Fruit fly (Drosophila melanogaster) whole organism, embryonic: ENCODE measurements around the gene witty.

Source experiments
- BEAF-32 ChIP-seq: fragments of 200-800 bp; sonication (Bioruptor generic); optimal IDR thresholded peaks from 3 replicates; lab custom pipeline; 2017; ENCODE audit warnings: missing biosample characterization, missing genetic modification characterization, mild to moderate bottlenecking, moderate library complexity, missing genetic modification reagents
- CG1024 ChIP-seq: fragments of 200-800 bp; sonication (Bioruptor generic); IDR thresholded peaks from 2 replicates; pipeline ENCODE4 v1.3.6; 2022; ENCODE audit warnings: missing biosample characterization, missing genetic modification characterization
- CG10267 ChIP-seq: fragments of 200-800 bp; sonication (Bioruptor generic); optimal IDR thresholded peaks from 2 replicates; lab custom pipeline; 2018; ENCODE audit warnings: missing biosample characterization, mild to moderate bottlenecking, missing genetic modification characterization, moderate library complexity
- CG10565 ChIP-seq: fragments of 200-800 bp; sonication (Bioruptor generic); optimal IDR thresholded peaks from 3 replicates; lab custom pipeline; 2016; ENCODE audit warnings: missing biosample characterization, mild to moderate bottlenecking, missing genetic modification characterization
- CG12071 ChIP-seq: fragments of 200-800 bp; sonication (Bioruptor generic); optimal IDR thresholded peaks from 3 replicates; lab custom pipeline; 2018; ENCODE audit warnings: missing biosample characterization, mild to moderate bottlenecking, missing genetic modification characterization
- CG13296 ChIP-seq: fragments of 200-800 bp; sonication (Bioruptor generic); optimal IDR thresholded peaks from 3 replicates; lab custom pipeline; 2018; ENCODE audit warnings: missing biosample characterization, mild to moderate bottlenecking, missing genetic modification characterization
- CG13775 ChIP-seq: fragments of 200-800 bp; sonication (Bioruptor generic); optimal IDR thresholded peaks from 3 replicates; lab custom pipeline; 2017; ENCODE audit warnings: missing biosample characterization, mild to moderate bottlenecking, missing genetic modification characterization
- CG14667 ChIP-seq: fragments of 200-800 bp; sonication (Bioruptor generic); IDR thresholded peaks from 2 replicates; pipeline ENCODE4 v1.3.6; 2022; ENCODE audit warnings: missing biosample characterization, missing genetic modification characterization
- CG15269 ChIP-seq: fragments of 200-800 bp; sonication (Bioruptor generic); optimal IDR thresholded peaks from 2 replicates; lab custom pipeline; 2018; ENCODE audit warnings: missing biosample characterization, mild to moderate bottlenecking, missing genetic modification characterization, moderate library complexity
- CG15601 ChIP-seq: fragments of 200-800 bp; sonication (Bioruptor generic); optimal IDR thresholded peaks from 3 replicates; lab custom pipeline; 2019; ENCODE audit warnings: missing biosample characterization, mild to moderate bottlenecking, missing genetic modification characterization, moderate library complexity
- CG15696 ChIP-seq: fragments of 200-800 bp; sonication (Bioruptor generic); optimal IDR thresholded peaks from 2 replicates; lab custom pipeline; 2019; ENCODE audit warnings: missing biosample characterization, mild to moderate bottlenecking, missing genetic modification characterization, moderate library complexity
- CG16779 ChIP-seq: fragments of 200-800 bp; sonication (Bioruptor generic); IDR thresholded peaks from 2 replicates; pipeline ENCODE4 v1.3.6; 2022; ENCODE audit warnings: missing biosample characterization, missing genetic modification characterization
- CG2875 ChIP-seq: fragments of 200-800 bp; sonication (Bioruptor generic); optimal IDR thresholded peaks from 2 replicates; lab custom pipeline; 2017; ENCODE audit warnings: missing biosample characterization, mild to moderate bottlenecking, missing genetic modification characterization, missing genetic modification reagents
- CG3407 ChIP-seq: fragments of 200-800 bp; sonication (Bioruptor generic); optimal IDR thresholded peaks from 2 replicates; lab custom pipeline; 2018; ENCODE audit warnings: missing biosample characterization, mild to moderate bottlenecking, missing genetic modification characterization
- CG34224 ChIP-seq: fragments of 200-800 bp; sonication (Bioruptor generic); IDR thresholded peaks from 3 replicates; pipeline ENCODE4 v1.3.6; 2022; ENCODE audit warnings: missing biosample characterization, missing genetic modification characterization; ENCODE audit not compliant: partially characterized antibody
- CG34376 ChIP-seq: fragments of 200-800 bp; sonication (Bioruptor generic); optimal IDR thresholded peaks from 2 replicates; lab custom pipeline; 2018; ENCODE audit warnings: missing biosample characterization, mild to moderate bottlenecking, missing genetic modification characterization
- CG5180 ChIP-seq: fragments of 200-800 bp; sonication (Bioruptor generic); optimal IDR thresholded peaks from 3 replicates; lab custom pipeline; 2017; ENCODE audit warnings: missing biosample characterization, missing genetic modification characterization, mild to moderate bottlenecking, moderate library complexity, missing genetic modification reagents
- CG6272 ChIP-seq: fragments of 200-800 bp; sonication (Bioruptor generic); IDR thresholded peaks from 2 replicates; pipeline ENCODE4 v1.3.6; 2022; ENCODE audit warnings: missing biosample characterization, missing genetic modification characterization
- CG7745 ChIP-seq: fragments of 200-800 bp; sonication (Bioruptor generic); optimal IDR thresholded peaks from 2 replicates; lab custom pipeline; 2018; ENCODE audit warnings: missing biosample characterization, mild to moderate bottlenecking, missing genetic modification characterization, moderate library complexity
- CG8478 ChIP-seq: fragments of >200 bp; optimal IDR thresholded peaks from 2 replicates; lab custom pipeline; 2018
- CG8924 ChIP-seq: fragments of 200-800 bp; optimal IDR thresholded peaks from 3 replicates; lab custom pipeline; 2019; ENCODE audit warnings: missing biosample characterization, mild to moderate bottlenecking, missing genetic modification characterization, moderate library complexity
- HHEX ChIP-seq: fragments of 200-800 bp; sonication (Bioruptor generic); optimal IDR thresholded peaks from 3 replicates; lab custom pipeline; 2017; ENCODE audit warnings: missing biosample characterization, mild to moderate bottlenecking, missing genetic modification characterization, missing genetic modification reagents
- HmgZ ChIP-seq: fragments of 200-800 bp; sonication (Bioruptor generic); optimal IDR thresholded peaks from 2 replicates; lab custom pipeline; 2018; ENCODE audit warnings: missing biosample characterization, mild to moderate bottlenecking, missing genetic modification characterization
- Mes4 ChIP-seq: fragments of 200-800 bp; sonication (Bioruptor generic); optimal IDR thresholded peaks from 2 replicates; lab custom pipeline; 2016; ENCODE audit warnings: missing biosample characterization, missing genetic modification characterization
- Mrtf ChIP-seq: fragments of 200-800 bp; sonication (Bioruptor generic); IDR thresholded peaks from 3 replicates; pipeline ENCODE4 v1.3.6; 2022; ENCODE audit warnings: missing biosample characterization, missing genetic modification characterization
- Oli ChIP-seq: fragments of 200-800 bp; sonication (Bioruptor generic); optimal IDR thresholded peaks from 2 replicates; lab custom pipeline; 2018; ENCODE audit warnings: missing biosample characterization, mild to moderate bottlenecking, missing genetic modification characterization, moderate library complexity
- Pdp1 ChIP-seq, 2 experiments: fragments of 200-800 bp; sonication (Bioruptor generic); optimal IDR thresholded peaks; 3 replicates each; lab custom pipeline; 2016; ENCODE audit warnings: missing biosample characterization in 2 of 2, missing genetic modification characterization in 2 of 2, mild to moderate bottlenecking in 1 of 2, moderate library complexity in 1 of 2
- Scr ChIP-seq: fragments of 200-800 bp; sonication (Bioruptor generic); IDR thresholded peaks from 2 replicates; pipeline ENCODE4 v1.3.6; 2022; ENCODE audit warnings: missing biosample characterization, missing genetic modification characterization; ENCODE audit not compliant: partially characterized antibody
- Sin3A ChIP-seq: fragments of >200 bp; optimal IDR thresholded peaks from 2 replicates; lab custom pipeline; 2018
- bbx ChIP-seq: fragments of 200-800 bp; sonication (Bioruptor generic); IDR thresholded peaks from 2 replicates; pipeline ENCODE4 v1.3.6; 2022; ENCODE audit warnings: missing biosample characterization, missing genetic modification characterization; ENCODE audit not compliant: partially characterized antibody
- croc ChIP-seq: fragments of 200-800 bp; sonication (Bioruptor generic); conservative IDR thresholded peaks from 3 replicates; pipeline ENCODE4 v1.3.6; 2022; ENCODE audit warnings: missing biosample characterization, missing genetic modification characterization
- cwo ChIP-seq: fragments of 200-800 bp; sonication (Bioruptor generic); optimal IDR thresholded peaks from 3 replicates; lab custom pipeline; 2017; ENCODE audit warnings: missing biosample characterization, missing genetic modification characterization, mild to moderate bottlenecking, moderate library complexity, missing genetic modification reagents
- dmrt11E ChIP-seq: fragments of 200-800 bp; sonication (Bioruptor generic); optimal IDR thresholded peaks from 3 replicates; lab custom pipeline; 2018; ENCODE audit warnings: missing biosample characterization, mild to moderate bottlenecking, missing genetic modification characterization, moderate library complexity
- dmrt99B ChIP-seq: fragments of 200-800 bp; sonication (Bioruptor generic); optimal IDR thresholded peaks from 2 replicates; lab custom pipeline; 2018; ENCODE audit warnings: missing biosample characterization, mild to moderate bottlenecking, missing genetic modification characterization, moderate library complexity
- ewg ChIP-seq: fragments of 200-800 bp; sonication (Bioruptor generic); optimal IDR thresholded peaks from 3 replicates; lab custom pipeline; 2017; ENCODE audit warnings: mild to moderate bottlenecking, missing biosample characterization, missing genetic modification reagents, missing genetic modification characterization
- exex ChIP-seq: fragments of 200-800 bp; sonication (Bioruptor generic); optimal IDR thresholded peaks from 4 replicates; lab custom pipeline; 2018; ENCODE audit warnings: missing biosample characterization, mild to moderate bottlenecking, missing genetic modification characterization, moderate library complexity
- gce ChIP-seq: fragments of 200-800 bp; sonication (Bioruptor generic); IDR thresholded peaks from 3 replicates; pipeline ENCODE4 v1.3.6; 2022; ENCODE audit warnings: missing biosample characterization, missing genetic modification characterization
- gro ChIP-seq: fragments of 200-800 bp; sonication (Bioruptor generic); optimal IDR thresholded peaks from 2 replicates; lab custom pipeline; 2016; ENCODE audit warnings: missing biosample characterization, missing genetic modification characterization
- gt ChIP-seq: fragments of 200-800 bp; sonication (Bioruptor generic); IDR thresholded peaks from 2 replicates; pipeline ENCODE4 v1.3.6; 2022; ENCODE audit warnings: missing biosample characterization, missing genetic modification characterization
- hth ChIP-seq: fragments of >200 bp; optimal IDR thresholded peaks from 2 replicates; lab custom pipeline; 2017; ENCODE audit warnings: inconsistent platforms
- lab ChIP-seq: fragments of 200-800 bp; sonication (Bioruptor generic); optimal IDR thresholded peaks from 3 replicates; lab custom pipeline; 2017; ENCODE audit warnings: missing biosample characterization, missing genetic modification characterization, mild to moderate bottlenecking, moderate library complexity, missing genetic modification reagents
- mirr ChIP-seq: fragments of 200-800 bp; sonication (Bioruptor generic); optimal IDR thresholded peaks from 3 replicates; lab custom pipeline; 2018; ENCODE audit warnings: missing biosample characterization, mild to moderate bottlenecking, missing genetic modification characterization
- onecut ChIP-seq: fragments of 200-800 bp; sonication (Bioruptor generic); IDR thresholded peaks from 2 replicates; pipeline ENCODE4 v1.3.6; 2022; ENCODE audit warnings: missing biosample characterization, missing genetic modification characterization
- ranshi ChIP-seq: fragments of 200-800 bp; sonication (Bioruptor generic); IDR thresholded peaks from 2 replicates; pipeline ENCODE4 v1.3.6; 2022; ENCODE audit warnings: missing biosample characterization, missing genetic modification characterization
- row ChIP-seq: fragments of 200-800 bp; sonication (Bioruptor generic); IDR thresholded peaks from 3 replicates; pipeline ENCODE4 v1.3.6; 2022; ENCODE audit warnings: missing biosample characterization, missing genetic modification characterization
- slbo ChIP-seq: fragments of 200-800 bp; sonication (Bioruptor generic); IDR thresholded peaks from 2 replicates; pipeline ENCODE4 v1.3.6; 2022; ENCODE audit warnings: missing biosample characterization, missing genetic modification characterization
- sr ChIP-seq: fragments of 200-800 bp; sonication (Bioruptor generic); IDR thresholded peaks from 3 replicates; pipeline ENCODE4 v1.3.6; 2022; ENCODE audit warnings: missing biosample characterization, missing genetic modification characterization
- tap ChIP-seq: fragments of 200-800 bp; optimal IDR thresholded peaks from 3 replicates; lab custom pipeline; 2019; ENCODE audit warnings: missing biosample characterization, mild to moderate bottlenecking, missing genetic modification characterization, moderate library complexity
- trh ChIP-seq: fragments of 200-800 bp; sonication (Bioruptor generic); optimal IDR thresholded peaks from 2 replicates; lab custom pipeline; 2016; ENCODE audit warnings: missing biosample characterization, missing genetic modification characterization
- ttk ChIP-seq: fragments of 200-800 bp; sonication (Bioruptor generic); IDR thresholded peaks from 2 replicates; pipeline ENCODE4 v2.1.2; 2022; ENCODE audit warnings: missing biosample characterization, missing genetic modification characterization

witty gene

dm6 chr2L:8311091-8311490 lies 27.0 kb upstream of the witty start, which contains the start of the genes CG7810 and CG7806 (continued):
- peak; percentile 90 for TF ChIP-seq Mes4 (GFP tag; lab: Kevin White, UChicago)
- peak; percentile 10; the same call in 1 of the 2 replicates for TF ChIP-seq gt
- no peak for TF ChIP-seq CG12071 (GFP tag; lab: Kevin White, UChicago)
- peak; percentile 77; the same call in 2 of the 3 replicates for TF ChIP-seq gce (GFP tag; lab: Robert Waterston, UW)
- TF ChIP-seq CG1024 (GFP tag; lab: Robert Waterston, UW): peak; percentile 86
- peak; percentile 81 for TF ChIP-seq ewg
- peak; percentile 75 for TF ChIP-seq exex (tag; lab: Kevin White, UChicago)
- peak; percentile 97 for TF ChIP-seq row (GFP tag; lab: Robert Waterston, UW)
- peak; percentile 88 for TF ChIP-seq CG15601 (tag; lab: Kevin White, UChicago)
- TF ChIP-seq Sin3A (lab: Kevin White, UChicago): no peak
- peak; percentile 28 for TF ChIP-seq mirr
- peak; percentile 47; the same call in 1 of the 3 replicates for TF ChIP-seq CG34224 (GFP tag; lab: Robert Waterston, UW)
- TF ChIP-seq CG7745: peak; percentile 39
- TF ChIP-seq croc: peak; percentile 75
- TF ChIP-seq bbx (GFP tag; lab: Robert Waterston, UW): no peak
- peak; percentile 66 for TF ChIP-seq CG5180 (GFP tag; lab: Kevin White, UChicago)
- peak; percentile 49 for TF ChIP-seq BEAF-32 (GFP tag; lab: Kevin White, UChicago)
- peak; percentile 74 for TF ChIP-seq cwo (GFP tag; lab: Kevin White, UChicago)
- peak; percentile 86 for TF ChIP-seq CG13296 (GFP tag; lab: Kevin White, UChicago)
- no peak for TF ChIP-seq CG8478 (lab: Kevin White, UChicago)
- TF ChIP-seq ttk (GFP tag; lab: Robert Waterston, UW): peak; percentile 91
- peak; percentile 86 for TF ChIP-seq CG2875
- peak; percentile 73 for TF ChIP-seq gro (GFP tag; lab: Kevin White, UChicago)
- peak; percentile 81 for TF ChIP-seq onecut (GFP tag; lab: Robert Waterston, UW)
- peak; percentile 80 for TF ChIP-seq HHEX
- peak; percentile 89 for TF ChIP-seq CG8924 (tag; lab: Kevin White, UChicago)
- TF ChIP-seq Oli (tag; lab: Kevin White, UChicago): peak; percentile 88
- peak; percentile 84 for TF ChIP-seq Mrtf (GFP tag; lab: Robert Waterston, UW)
- TF ChIP-seq CG16779: peak; percentile 89
- peak; percentile 73 for TF ChIP-seq CG14667
- TF ChIP-seq CG13775 (GFP tag; lab: Kevin White, UChicago): peak; percentile 89
- TF ChIP-seq CG10565 (GFP tag; lab: Kevin White, UChicago): peak; percentile 10
- TF ChIP-seq Pdp1 (GFP tag; optimal IDR thresholded peaks at IDR 0.05; lab: Kevin White, UChicago): peak; percentile 88 to 89
- TF ChIP-seq dmrt99B (tag; lab: Kevin White, UChicago): no peak
- no peak for TF ChIP-seq hth (lab: Kevin White, UChicago)
- TF ChIP-seq CG15696 (tag; lab: Kevin White, UChicago): peak; percentile 74
- peak; percentile 87 for TF ChIP-seq CG10267
- peak; percentile 56 for TF ChIP-seq Scr (GFP tag; lab: Robert Waterston, UW)
- peak; percentile 69 for TF ChIP-seq CG6272 (GFP tag; lab: Robert Waterston, UW)
- TF ChIP-seq CG15269: peak; percentile 92
- TF ChIP-seq sr (GFP tag; lab: Robert Waterston, UW): peak; percentile 51; the same call in 1 of the 3 replicates
- peak; percentile 91 for TF ChIP-seq slbo (GFP tag; lab: Robert Waterston, UW)
- TF ChIP-seq dmrt11E (tag; lab: Kevin White, UChicago): peak; percentile 89
- no peak for TF ChIP-seq lab (GFP tag; lab: Kevin White, UChicago)
- peak; percentile 83 for TF ChIP-seq trh
- TF ChIP-seq CG34376 (GFP tag; lab: Kevin White, UChicago): peak; percentile 78
- TF ChIP-seq ranshi: peak; percentile 89
- peak; percentile 83 for TF ChIP-seq CG3407 (GFP tag; lab: Kevin White, UChicago)
- TF ChIP-seq tap (tag; lab: Kevin White, UChicago): peak; percentile 84
- peak; percentile 93 for TF ChIP-seq HmgZ (tag; lab: Kevin White, UChicago)
